Worm (Caenorhabditis elegans) whole organism, L4/young adult: ENCODE data around the gene fbxa-38.
"Not testable (repeated sequence)": the region's sequence is repeated elsewhere in the genome, so short reads cannot be mapped to it uniquely, and the experiment has no call there.

Experiments used
- W03F9.2 ChIP-seq: fragments of 150-350 bp; optimal IDR thresholded peaks from 2 replicates; lab custom pipeline; 2014; ENCODE audit warnings: missing biosample characterization, missing genetic modification characterization
- dao-5 ChIP-seq: sonication (generic microtip); optimal IDR thresholded peaks from 2 replicates; lab custom pipeline; 2016; ENCODE audit warnings: missing genotype, missing genetic modification characterization, moderate library complexity, missing compliant biosample characterization
- him-1 ChIP-seq: sonication (generic microtip); optimal IDR thresholded peaks from 2 replicates; lab custom pipeline; 2016; ENCODE audit warnings: missing genotype, missing genetic modification reagents, missing genetic modification characterization, missing compliant biosample characterization

fbxa-38 gene

ce11 chrIII:2240471-2240870, 16.0 kb downstream of the fbxa-38 start, which contains the start of gene srz-56:
Gene srz-56, plus strand, starts transcription at chrIII:2240771.
- TF ChIP-seq dao-5 (tag; lab: Kevin White, UChicago) (no peak), him-1 (no peak), W03F9.2 (no peak)

- TF ChIP-seq him-1 (no peak), dao-5 (tag; lab: Kevin White, UChicago) (no peak), W03F9.2 (no peak)
Observed at ce11 chrIII:2243617-2244016, 19.1 kb downstream of the fbxa-38 start.

ce11 chrIII:2245727-2246126, 21.3 kb downstream of the fbxa-38 start, which contains the start of gene srd-67:
Gene srd-67, minus strand, starts transcription at chrIII:2245827.
- TF ChIP-seq him-1 (no peak), dao-5 (tag; lab: Kevin White, UChicago) (no peak), W03F9.2 (no peak)

DNA sequence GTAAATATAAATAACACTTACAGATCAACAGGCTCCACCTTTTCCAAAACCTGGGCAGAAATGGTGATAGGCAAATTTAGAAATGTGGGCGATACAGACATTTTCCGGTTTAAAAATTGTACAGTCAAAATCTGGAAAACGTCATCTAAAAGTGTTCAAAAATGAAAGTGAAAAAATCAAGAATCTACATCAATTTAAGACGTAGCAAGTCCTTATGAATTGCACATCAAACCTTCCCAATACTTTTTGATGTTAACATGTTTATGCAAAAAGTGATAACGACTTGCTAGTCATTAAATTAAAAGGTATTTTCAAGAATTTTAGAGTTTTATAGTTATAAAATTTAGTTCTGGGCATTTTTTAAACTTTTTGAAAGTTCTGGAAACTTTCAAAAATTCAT, 26.9 kb downstream of the fbxa-38 start, which contains the start of gene fbxa-7:
TSS of gene fbxa-7 (minus strand) at position 101 of the 400 bp plus-strand sequence.
- TF ChIP-seq him-1 = no peak
- TF ChIP-seq W03F9.2 = no peak
- TF ChIP-seq dao-5 (tag; lab: Kevin White, UChicago) = no peak

ce11 chrIII:2253027-2253499, 28.6 kb downstream of the fbxa-38 start, which contains the start of gene fbxa-73:
Gene fbxa-73, plus strand, starts transcription at chrIII:2253449.
- no peak for TF ChIP-seq W03F9.2
- TF ChIP-seq dao-5 (tag; lab: Kevin White, UChicago) = no peak
- TF ChIP-seq him-1 = no peak

ce11 chrIII:2255522-2255921, 31.1 kb downstream of the fbxa-38 start, which contains the start of gene fbxa-71:
Gene fbxa-71, plus strand, starts transcription at chrIII:2255822.
- no peak for TF ChIP-seq dao-5 (tag; lab: Kevin White, UChicago)
- no peak for TF ChIP-seq W03F9.2
- TF ChIP-seq him-1 = no peak

DNA sequence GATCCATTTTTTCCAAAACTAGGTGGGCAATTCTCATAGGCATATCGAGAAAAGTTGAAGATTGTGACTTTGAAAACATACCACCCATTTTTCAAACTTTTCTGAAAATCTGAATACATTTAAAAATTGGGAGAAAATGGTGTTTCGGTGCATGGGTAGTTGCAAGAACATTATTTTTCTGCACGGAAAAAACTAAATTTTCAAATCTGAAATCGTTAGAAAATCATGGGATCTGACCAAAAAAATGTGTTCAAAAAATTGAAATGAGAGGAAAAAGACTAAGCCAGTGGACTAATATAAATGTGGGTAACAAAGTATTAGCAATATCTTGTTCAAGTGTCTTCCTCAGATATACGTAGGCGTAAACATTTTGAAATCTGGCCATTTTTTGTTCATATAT, 34.4 kb downstream of the fbxa-38 start, which contains the start of gene fbxa-43:
TSS of gene fbxa-43 (minus strand) at position 101 of the 400 bp plus-strand sequence.
- no peak for TF ChIP-seq dao-5 (tag; lab: Kevin White, UChicago)
- no peak for TF ChIP-seq him-1
- TF ChIP-seq W03F9.2 = no peak

DNA sequence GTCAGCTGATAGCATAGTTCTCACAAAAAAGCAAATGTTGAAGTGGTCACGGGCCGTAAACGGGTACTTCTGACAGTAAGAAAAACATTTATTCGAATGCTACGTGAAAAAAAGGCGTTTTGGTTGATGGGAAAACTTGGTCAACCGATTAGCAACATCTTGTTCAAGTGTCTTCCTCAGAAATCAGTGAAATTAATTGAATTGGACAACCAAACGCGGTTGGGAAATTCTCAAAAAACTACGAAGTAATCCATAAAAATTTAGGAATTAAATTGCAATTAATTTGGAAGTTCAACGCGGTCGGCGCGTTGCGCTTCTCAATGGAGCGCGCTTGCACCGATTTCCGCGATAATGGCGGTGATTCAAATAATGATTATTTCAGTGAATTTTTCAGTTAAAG, 34.9 kb downstream of the fbxa-38 start:
- TF ChIP-seq W03F9.2 (no peak), dao-5 (tag; lab: Kevin White, UChicago) (no peak), him-1 (no peak)

ce11 chrIII:2261353-2261752, 36.9 kb downstream of the fbxa-38 start, which contains the start of gene fbxa-42:
Gene fbxa-42, minus strand, starts transcription at chrIII:2261453.
- not testable (repeated sequence) for TF ChIP-seq W03F9.2; dao-5 (tag; lab: Kevin White, UChicago); him-1

ce11 chrIII:2262942-2263341, 38.5 kb downstream of the fbxa-38 start, which contains the start of gene Y54F10BM.6:
Gene Y54F10BM.6, plus strand, starts transcription at chrIII:2263242.
- no peak for TF ChIP-seq W03F9.2

- TF ChIP-seq W03F9.2 (no peak), dao-5 (tag; lab: Kevin White, UChicago) (no peak), him-1 (no peak)
Observed at ce11 chrIII:2265986-2266701, 41.7 kb downstream of the fbxa-38 start, which contains the start of gene fbxa-9. Gene fbxa-9, plus strand, starts transcription at chrIII:2266651.

DNA sequence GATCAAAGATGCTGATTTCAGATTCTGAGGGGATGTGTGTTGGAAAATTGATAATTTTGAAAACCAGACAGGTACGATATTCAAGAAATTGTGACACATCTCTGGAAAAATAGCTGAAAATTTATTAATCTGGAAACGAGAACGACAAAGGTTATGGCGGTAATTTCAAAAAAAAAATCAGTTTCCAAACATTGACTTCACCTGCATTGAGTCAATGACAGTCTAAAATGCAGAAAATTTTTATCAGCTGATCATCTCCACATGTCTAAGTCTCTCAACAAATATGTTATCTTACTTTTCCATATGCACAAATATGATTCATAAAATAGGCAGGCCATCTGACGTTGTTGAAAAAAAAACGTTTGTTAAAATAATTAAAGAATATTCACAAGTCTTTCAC, 47.6 kb downstream of the fbxa-38 start, which contains the start of gene fbxa-48:
TSS of gene fbxa-48 (minus strand) at position 101 of the 400 bp plus-strand sequence.
- TF ChIP-seq dao-5 (tag; lab: Kevin White, UChicago) (no peak), W03F9.2 (no peak), him-1 (no peak)

- TF ChIP-seq him-1 (no peak), dao-5 (tag; lab: Kevin White, UChicago) (no peak), W03F9.2 (no peak)
Observed at ce11 chrIII:2272732-2273131, 48.3 kb downstream of the fbxa-38 start, which contains the start of gene fbxa-39. Gene fbxa-39, plus strand, starts transcription at chrIII:2273032.
